Worm (Caenorhabditis elegans): ENCODE data around the gene C45G9.4.

The C45G9.4 gene

ce11 chrIII:5080700-5081572 lies 18.4 kb downstream of the C45G9.4 start:
- TF ChIP-seq ceh-82 (tag; optimal IDR thresholded peaks at IDR 0.05), result no peak
- no peak for TF ChIP-seq unc-39 (tag; optimal IDR thresholded peaks at IDR 0.05)
- no peak for TF ChIP-seq elt-1 (tag; optimal IDR thresholded peaks at IDR 0.05)
- TF ChIP-seq egl-27 (tag; optimal IDR thresholded peaks at IDR 0.05), result peak; percentile 31
- TF ChIP-seq nhr-6 (tag; optimal IDR thresholded peaks at IDR 0.05), result peak; percentile 74
- no peak for TF ChIP-seq peb-1 (tag; optimal IDR thresholded peaks at IDR 0.05)
- TF ChIP-seq nhr-23 (tag; optimal IDR thresholded peaks at IDR 0.05), result no peak
- TF ChIP-seq sem-4 (tag; optimal IDR thresholded peaks at IDR 0.05), result peak; percentile 73
- TF ChIP-seq nhr-11 (tag; optimal IDR thresholded peaks at IDR 0.05), result peak; percentile 52
- TF ChIP-seq unc-55 (GFP tag; optimal IDR thresholded peaks at IDR 0.05), result peak; percentile 76
- TF ChIP-seq nhr-237 (tag; optimal IDR thresholded peaks at IDR 0.05), result peak; percentile 19
- no peak for TF ChIP-seq ama-1 (optimal IDR thresholded peaks at IDR 0.05)
- TF ChIP-seq nhr-12 (tag; optimal IDR thresholded peaks at IDR 0.05), result peak; percentile 31
- TF ChIP-seq unc-62 (GFP tag; optimal IDR thresholded peaks at IDR 0.05), result peak; percentile 1
- no peak for TF ChIP-seq lin-39 (tag; optimal IDR thresholded peaks at IDR 0.05)
- peak; percentile 38 for TF ChIP-seq fos-1 (tag; optimal IDR thresholded peaks at IDR 0.05)
- peak; percentile 83 for TF ChIP-seq F13H6.1 (tag; optimal IDR thresholded peaks at IDR 0.05)
- TF ChIP-seq blmp-1 (tag; optimal IDR thresholded peaks at IDR 0.05; ENCODE audit: insufficient read depth), result peak; percentile 29
- TF ChIP-seq nhr-10 (tag; optimal IDR thresholded peaks at IDR 0.05), result peak; percentile 28
- TF ChIP-seq ceh-16 (tag; optimal IDR thresholded peaks at IDR 0.05), result no peak
- no peak for TF ChIP-seq ztf-11 (tag; optimal IDR thresholded peaks at IDR 0.05)
- peak; percentile 95 for TF ChIP-seq sma-9 (GFP tag; optimal IDR thresholded peaks at IDR 0.05)
- no peak for TF ChIP-seq sma-9 (tag; optimal IDR thresholded peaks at IDR 0.05)
- peak; percentile 92 for TF ChIP-seq sma-3 (GFP tag; optimal IDR thresholded peaks at IDR 0.05)
- peak; percentile 25 for TF ChIP-seq mab-5 (tag; optimal IDR thresholded peaks at IDR 0.05)
- TF ChIP-seq elt-3 (tag; optimal IDR thresholded peaks at IDR 0.05), result no peak
- TF ChIP-seq lin-13 (GFP tag; optimal IDR thresholded peaks at IDR 0.05), result peak; percentile 78
- TF ChIP-seq nhr-25 (tag; optimal IDR thresholded peaks at IDR 0.05), result peak; percentile 60
- TF ChIP-seq skn-1 (tag; optimal IDR thresholded peaks at IDR 0.05), result no peak
- TF ChIP-seq zag-1 (tag; optimal IDR thresholded peaks at IDR 0.05), result peak; percentile 17
- peak; percentile 83 to 87 for TF ChIP-seq lsy-2 (tag; optimal IDR thresholded peaks at IDR 0.05)
- TF ChIP-seq Y55F3AM.14 (GFP tag; optimal IDR thresholded peaks at IDR 0.05), result peak; percentile 84
- TF ChIP-seq ztf-4 (tag; optimal IDR thresholded peaks at IDR 0.05), result peak; percentile 62
- TF ChIP-seq gmeb-1 (tag; optimal IDR thresholded peaks at IDR 0.05), result peak; percentile 80
- no peak for TF ChIP-seq ZK546.5 (tag; optimal IDR thresholded peaks at IDR 0.05)
- TF ChIP-seq mbf-1 (tag; optimal IDR thresholded peaks at IDR 0.05), result no peak
- no peak for TF ChIP-seq ztf-1 (GFP tag; conservative IDR thresholded peaks at IDR 0.05)
- TF ChIP-seq mdl-1 (tag; optimal IDR thresholded peaks at IDR 0.05), result peak in 1 of 2 experiments; percentile 26
- TF ChIP-seq C34F6.9 (tag; optimal IDR thresholded peaks at IDR 0.05), result peak; percentile 76
- peak; percentile 13 for TF ChIP-seq aly-2 (tag; optimal IDR thresholded peaks at IDR 0.05)
- peak; percentile 99 for TF ChIP-seq snpc-4 (tag; optimal IDR thresholded peaks at IDR 0.05)
- no peak for TF ChIP-seq lin-11 (tag; optimal IDR thresholded peaks at IDR 0.05)
- TF ChIP-seq nhr-21 (tag; optimal IDR thresholded peaks at IDR 0.05), result peak; percentile 88
- TF ChIP-seq R02D3.7 (tag; optimal IDR thresholded peaks at IDR 0.05), result peak; percentile 24
- TF ChIP-seq alr-1 (tag; optimal IDR thresholded peaks at IDR 0.05), result no peak
- peak; percentile 86 for TF ChIP-seq crh-2 (tag; optimal IDR thresholded peaks at IDR 0.05)
- TF ChIP-seq nhr-129 (tag; optimal IDR thresholded peaks at IDR 0.05), result peak; percentile 83
- no peak for TF ChIP-seq nhr-77 (tag; optimal IDR thresholded peaks at IDR 0.05)
- TF ChIP-seq dmd-4 (tag; optimal IDR thresholded peaks at IDR 0.05), result no peak
